Fruit fly (Drosophila melanogaster): ENCODE results near the gene Smg6.

Gene Smg6

dm6 chr3R:25044816-25045551 lies 11.7 kb upstream of the Smg6 start, which contains the start of gene 5PtaseI (continued):
- TF ChIP-seq pb (GFP tag; optimal IDR thresholded peaks at IDR 0.05) (no peak), CG1832 (GFP tag; optimal IDR thresholded peaks at IDR 0.05) (no peak), nom (GFP tag; optimal IDR thresholded peaks at IDR 0.05) (peak; percentile 17), HLH3B (GFP tag; IDR thresholded peaks at IDR 0.05) (no peak), Blimp-1 (GFP tag; optimal IDR thresholded peaks at IDR 0.05) (no peak), shn (GFP tag; optimal IDR thresholded peaks at IDR 0.05) (no peak), Hey (tag; optimal IDR thresholded peaks at IDR 0.05) (no peak), grau (tag; optimal IDR thresholded peaks at IDR 0.05) (peak; percentile 8), CG9437 (GFP tag; optimal IDR thresholded peaks at IDR 0.05) (peak; percentile 37), cg (GFP tag; optimal IDR thresholded peaks at IDR 0.05) (peak; percentile 57), CG4854 (GFP tag; optimal IDR thresholded peaks at IDR 0.05) (no peak)

- TF ChIP-seq dmrt99B (tag; optimal IDR thresholded peaks at IDR 0.05) (no peak), CTCF (GFP tag; optimal IDR thresholded peaks at IDR 0.05) (no peak), pros (GFP tag; optimal IDR thresholded peaks at IDR 0.05) (no peak), Hr39 (optimal IDR thresholded peaks at IDR 0.05) (no peak), bab2 (GFP tag; optimal IDR thresholded peaks at IDR 0.05) (no peak), CG30020 (tag; optimal IDR thresholded peaks at IDR 0.05) (peak; percentile 60), ewg (GFP tag; optimal IDR thresholded peaks at IDR 0.05) (peak; percentile 35), CG7372 (GFP tag; IDR thresholded peaks at IDR 0.05) (no peak), CG5953 (GFP tag; IDR thresholded peaks at IDR 0.05) (no peak), kay (GFP tag; optimal IDR thresholded peaks at IDR 0.05) (peak; percentile 19), cas (GFP tag; IDR thresholded peaks at IDR 0.05) (no peak), nerfin-1 (tag; optimal IDR thresholded peaks at IDR 0.05) (no peak), CG12659 (GFP tag; optimal IDR thresholded peaks at IDR 0.05) (peak; percentile 75), gsb-n (tag; optimal IDR thresholded peaks at IDR 0.05) (no peak), inv (GFP tag; IDR thresholded peaks at IDR 0.05; ENCODE audit: partially characterized antibody) (peak; percentile 87), CG12236 (GFP tag; optimal IDR thresholded peaks at IDR 0.05) (no peak), CG4854 (GFP tag; optimal IDR thresholded peaks at IDR 0.05) (peak; percentile 4), Hmr (GFP tag; optimal IDR thresholded peaks at IDR 0.05) (no peak), slou (GFP tag; optimal IDR thresholded peaks at IDR 0.05) (peak; percentile 37), CG10267 (tag; optimal IDR thresholded peaks at IDR 0.05) (peak; percentile 98), Stat92E (GFP tag; optimal IDR thresholded peaks at IDR 0.05) (no peak), Dbx (GFP tag; IDR thresholded peaks at IDR 0.05) (peak; percentile 56; the same call in 1 of the 3 replicates), Nf-YC (tag; optimal IDR thresholded peaks at IDR 0.05) (no peak), CG17802 (tag; optimal IDR thresholded peaks at IDR 0.05) (no peak), Ssrp (tag; optimal IDR thresholded peaks at IDR 0.05) (no peak), eyg (GFP tag; optimal IDR thresholded peaks at IDR 0.05) (no peak), CG4424 (GFP tag; optimal IDR thresholded peaks at IDR 0.05) (peak; percentile 39), CG18619 (GFP tag; optimal IDR thresholded peaks at IDR 0.05) (no peak), abd-A (tag; optimal IDR thresholded peaks at IDR 0.05) (no peak), D (optimal IDR thresholded peaks at IDR 0.05) (no peak), D (GFP tag; optimal IDR thresholded peaks at IDR 0.05) (no peak), CG17359 (tag; optimal IDR thresholded peaks at IDR 0.05) (no peak), CG13624 (GFP tag; optimal IDR thresholded peaks at IDR 0.05) (peak; percentile 65), fu2 (GFP tag; optimal IDR thresholded peaks at IDR 0.05) (peak; percentile 5), ems (GFP tag; optimal IDR thresholded peaks at IDR 0.05) (peak; percentile 15), GATAe (GFP tag; conservative IDR thresholded peaks at IDR 0.05) (no peak), CG2199 (GFP tag; IDR thresholded peaks at IDR 0.05) (no peak), CG14441 (GFP tag; IDR thresholded peaks at IDR 0.05) (no peak), CG34376 (GFP tag; optimal IDR thresholded peaks at IDR 0.05) (peak; percentile 13)
These were observed 5.8 kb upstream of the Smg6 start, which contains the start of the genes Ythdf and bai for dm6 chr3R:25039028-25039476. Gene Ythdf, minus strand, starts transcription at chr3R:25039249. Gene bai, plus strand, starts transcription at chr3R:25039374.

All from whole organism, embryonic.